Fruit fly (Drosophila melanogaster) whole organism, pupa: ENCODE results near the gene SPH93.

Source experiments
- CG12605 ChIP-seq: fragments of 200-800 bp; sonication (Bioruptor generic); IDR thresholded peaks from 2 replicates; pipeline ENCODE4 v1.3.6; 2022; ENCODE audit warnings: missing biosample characterization, missing genetic modification characterization
- CG15710 ChIP-seq: fragments of 200-800 bp; sonication (Bioruptor generic); optimal IDR thresholded peaks from 2 replicates; lab custom pipeline; 2018; ENCODE audit warnings: missing biosample characterization, mild to moderate bottlenecking, missing genetic modification characterization, moderate library complexity
- CG8301 ChIP-seq: fragments of 200-800 bp; sonication (Bioruptor generic); optimal IDR thresholded peaks from 2 replicates; lab custom pipeline; 2018; ENCODE audit warnings: missing biosample characterization, mild to moderate bottlenecking, missing genetic modification characterization
- D1 ChIP-seq: fragments of 200-800 bp; sonication (Bioruptor generic); optimal IDR thresholded peaks from 2 replicates; lab custom pipeline; 2018; ENCODE audit warnings: missing biosample characterization, mild to moderate bottlenecking, missing genetic modification characterization, moderate library complexity
- Snoo ChIP-seq: fragments of 200-800 bp; sonication (Bioruptor generic); optimal IDR thresholded peaks from 3 replicates; lab custom pipeline; 2017; ENCODE audit warnings: missing biosample characterization, mild to moderate bottlenecking, missing genetic modification characterization, inconsistent platforms
- fd96Ca ChIP-seq: fragments of 200-800 bp; sonication (Bioruptor generic); IDR thresholded peaks from 3 replicates; pipeline ENCODE4 v1.3.6; 2022; ENCODE audit warnings: missing biosample characterization, missing genetic modification characterization
- rn ChIP-seq: fragments of 200-800 bp; sonication (Bioruptor generic); IDR thresholded peaks from 2 replicates; pipeline ENCODE4 v1.3.6; 2022; ENCODE audit warnings: missing biosample characterization, missing genetic modification characterization

DNA sequence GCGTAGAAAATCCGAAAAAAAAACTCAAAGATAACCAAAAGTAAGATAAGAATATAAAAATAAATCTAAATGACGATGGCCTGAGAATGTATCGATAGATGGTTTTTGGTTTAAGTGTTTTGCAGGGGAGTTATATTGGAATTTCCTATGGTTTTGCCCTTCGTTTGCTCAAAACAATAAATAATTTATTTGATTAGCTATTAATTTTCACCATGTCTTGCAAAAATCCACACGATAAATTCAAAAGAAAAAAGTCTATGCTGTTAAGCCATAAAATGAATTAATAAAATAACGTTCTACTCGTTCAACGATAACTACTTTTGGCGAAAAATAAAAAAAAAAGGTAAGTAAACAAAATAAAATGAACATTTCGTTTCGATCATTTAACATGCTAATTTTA is 8.7 kb downstream of the SPH93 start:
- no peak for TF ChIP-seq D1 (tag; lab: Kevin White, UChicago)
- no peak for TF ChIP-seq CG12605 (GFP tag; lab: Robert Waterston, UW)
- TF ChIP-seq CG15710 (tag; lab: Kevin White, UChicago) = no peak
- TF ChIP-seq Snoo (tag; lab: Kevin White, UChicago) = no peak
- TF ChIP-seq fd96Ca (GFP tag; lab: Robert Waterston, UW) = no peak
- no peak for TF ChIP-seq CG8301 (tag; lab: Kevin White, UChicago)
- no peak for TF ChIP-seq rn (GFP tag; lab: Robert Waterston, UW)
